Worm (Caenorhabditis elegans) whole organism, young adult: ENCODE measurements around the gene R12B2.6.

ENCODE experiments used
- C06A6.2 ChIP-seq: fragments of 200-800 bp; sonication (Bioruptor generic); conservative IDR thresholded peaks from 2 replicates; pipeline ENCODE4 v1.3.6; 2022; ENCODE audit warnings: missing genetic modification characterization, missing compliant biosample characterization
- F10E7.11 ChIP-seq: sonication (generic microtip); optimal IDR thresholded peaks from 2 replicates; lab custom pipeline; 2017; ENCODE audit warnings: mild to moderate bottlenecking, missing genetic modification characterization, moderate library complexity, missing compliant biosample characterization
- F57A8.1 ChIP-seq: fragments of 200-800 bp; sonication (Bioruptor generic); optimal IDR thresholded peaks from 2 replicates; lab custom pipeline; 2018; ENCODE audit warnings: mild to moderate bottlenecking, missing genetic modification characterization, moderate library complexity, missing compliant biosample characterization
- ama-1 ChIP-seq, 3 experiments: fragments of 150-350 bp in 1 of 3; sonication (generic microtip) in 2 of 3; optimal IDR thresholded peaks; 2 replicates each; lab custom pipeline; 2014 to 2018; ENCODE audit warnings: missing biosample characterization in 2 of 3, missing genetic modification characterization in 2 of 3, missing genetic modification reagents in 2 of 3
- attf-5 ChIP-seq: fragments of 200-800 bp; sonication (Bioruptor generic); optimal IDR thresholded peaks from 2 replicates; lab custom pipeline; 2018; ENCODE audit warnings: mild to moderate bottlenecking, missing genetic modification characterization, missing compliant biosample characterization
- cebp-1 ChIP-seq, 2 experiments: fragments of 200-800 bp in 1 of 2; sonication (Bioruptor generic) in 1 of 2; sonication (generic microtip) in 1 of 2; IDR thresholded peaks in 1 of 2; optimal IDR thresholded peaks in 1 of 2; 2 replicates each; pipeline versions ENCODE4 v1.3.6 to Lab custom; 2017 to 2022; ENCODE audit warnings: missing compliant biosample characterization in 2 of 2, missing genetic modification characterization in 2 of 2, mild to moderate bottlenecking in 1 of 2, missing genetic modification reagents in 1 of 2, moderate library complexity in 1 of 2
- ceh-40 ChIP-seq: fragments of 200-800 bp; sonication (Bioruptor generic); IDR thresholded peaks from 2 replicates; pipeline ENCODE4 v1.3.6; 2022; ENCODE audit warnings: missing genetic modification characterization, missing compliant biosample characterization
- ceh-58 ChIP-seq: fragments of 200-800 bp; sonication (Bioruptor generic); IDR thresholded peaks from 2 replicates; pipeline ENCODE4 v1.3.6; 2022; ENCODE audit warnings: missing genetic modification characterization, missing compliant biosample characterization
- dox-1 ChIP-seq: fragments of 200-800 bp; sonication (Bioruptor generic); IDR thresholded peaks from 2 replicates; pipeline ENCODE4 v1.3.6; 2022; ENCODE audit warnings: missing genetic modification reagents, missing genetic modification characterization, missing compliant biosample characterization
- dpl-1 ChIP-seq: fragments of 150-350 bp; optimal IDR thresholded peaks from 2 replicates; lab custom pipeline; 2014; ENCODE audit warnings: missing biosample characterization, missing genetic modification reagents, missing genetic modification characterization
- efl-1 ChIP-seq: fragments of 150-350 bp; optimal IDR thresholded peaks from 2 replicates; lab custom pipeline; 2014; ENCODE audit warnings: missing biosample characterization, missing genetic modification reagents, missing genetic modification characterization
- egl-18 ChIP-seq: fragments of 200-800 bp; sonication (Bioruptor generic); IDR thresholded peaks from 2 replicates; pipeline ENCODE4 v1.3.6; 2022; ENCODE audit warnings: missing genetic modification reagents, missing genetic modification characterization, missing compliant biosample characterization
- hmg-1.2 ChIP-seq: fragments of 200-800 bp; sonication (Bioruptor generic); IDR thresholded peaks from 2 replicates; pipeline ENCODE4 v1.3.6; 2022; ENCODE audit warnings: missing genetic modification reagents, missing genetic modification characterization, missing compliant biosample characterization
- let-607 ChIP-seq, 2 experiments: fragments of 200-800 bp in 1 of 2; sonication (Bioruptor generic) in 1 of 2; sonication (generic microtip) in 1 of 2; optimal IDR thresholded peaks; 2 replicates each; lab custom pipeline; 2016 to 2018; ENCODE audit warnings: mild to moderate bottlenecking in 2 of 2, missing compliant biosample characterization in 2 of 2, missing genetic modification characterization in 2 of 2, moderate library complexity in 2 of 2, missing genotype in 1 of 2
- lin-54 ChIP-seq: fragments of 200-800 bp; sonication (Bioruptor generic); optimal IDR thresholded peaks from 2 replicates; lab custom pipeline; 2018; ENCODE audit warnings: mild to moderate bottlenecking, missing genetic modification characterization, missing compliant biosample characterization
- lsl-1 ChIP-seq: fragments of 200-800 bp; sonication (Bioruptor generic); optimal IDR thresholded peaks from 2 replicates; lab custom pipeline; 2018; ENCODE audit warnings: mild to moderate bottlenecking, missing genetic modification characterization, moderate library complexity, missing compliant biosample characterization
- madf-6 ChIP-seq: fragments of 200-800 bp; sonication (Bioruptor generic); IDR thresholded peaks from 2 replicates; pipeline ENCODE4 v1.3.6; 2022; ENCODE audit warnings: missing genetic modification reagents, missing genetic modification characterization, missing compliant biosample characterization
- madf-8 ChIP-seq: fragments of 200-800 bp; sonication (Bioruptor generic); conservative IDR thresholded peaks from 2 replicates; pipeline ENCODE4 v1.3.6; 2022; ENCODE audit warnings: missing genetic modification reagents, missing genetic modification characterization, missing compliant biosample characterization
- mxl-1 ChIP-seq: sonication (generic microtip); optimal IDR thresholded peaks from 2 replicates; lab custom pipeline; 2016; ENCODE audit warnings: missing genetic modification characterization, missing compliant biosample characterization
- nhr-179 ChIP-seq: sonication (generic microtip); optimal IDR thresholded peaks from 2 replicates; lab custom pipeline; 2016; ENCODE audit warnings: mild to moderate bottlenecking, missing genetic modification characterization, missing compliant biosample characterization
- nhr-27 ChIP-seq: fragments of 200-800 bp; sonication (Bioruptor generic); optimal IDR thresholded peaks from 2 replicates; lab custom pipeline; 2018; ENCODE audit warnings: mild to moderate bottlenecking, missing genetic modification characterization, moderate library complexity, missing compliant biosample characterization
- nhr-80 ChIP-seq: sonication (generic microtip); optimal IDR thresholded peaks from 2 replicates; lab custom pipeline; 2016; ENCODE audit warnings: missing genetic modification characterization, missing compliant biosample characterization
- nhr-90 ChIP-seq: sonication (generic microtip); optimal IDR thresholded peaks from 2 replicates; lab custom pipeline; 2016; ENCODE audit warnings: missing genotype, mild to moderate bottlenecking, missing genetic modification characterization, missing compliant biosample characterization
- pbrm-1 ChIP-seq: fragments of 200-800 bp; sonication (Bioruptor generic); IDR thresholded peaks from 2 replicates; pipeline ENCODE4 v1.3.6; 2022; ENCODE audit warnings: missing genetic modification reagents, missing genetic modification characterization, missing compliant biosample characterization
- rpc-1 ChIP-seq, 2 experiments: fragments of 150-350 bp in 1 of 2; sonication (generic microtip) in 1 of 2; optimal IDR thresholded peaks; 2 replicates each; lab custom pipeline; 2014 to 2018; ENCODE audit warnings: missing biosample characterization in 1 of 2, missing genetic modification characterization in 1 of 2, missing genetic modification reagents in 1 of 2, missing genotype in 1 of 2
- sdz-38 ChIP-seq: sonication (generic microtip); optimal IDR thresholded peaks from 2 replicates; lab custom pipeline; 2016; ENCODE audit warnings: missing genotype, missing genetic modification characterization, missing compliant biosample characterization
- snpc-3.4 ChIP-seq: sonication (generic microtip); optimal IDR thresholded peaks from 2 replicates; lab custom pipeline; 2017; ENCODE audit warnings: missing genetic modification characterization, mild to moderate bottlenecking, missing compliant biosample characterization, antibody characterized with exemption, moderate library complexity, missing genotype, missing genetic modification reagents
- snpc-4 ChIP-seq, 5 experiments: fragments of 150-350 bp in 1 of 5; sonication (generic microtip) in 4 of 5; optimal IDR thresholded peaks; 2 replicates each; lab custom pipeline; 2014 to 2018; ENCODE audit warnings: missing genetic modification characterization in 5 of 5, missing biosample characterization in 3 of 5, antibody characterized with exemption in 2 of 5, mild to moderate bottlenecking in 2 of 5, missing compliant biosample characterization in 2 of 5, missing genotype in 2 of 5, moderate library complexity in 2 of 5, missing genetic modification reagents in 1 of 5
- tbp1 ChIP-seq: fragments of 200-800 bp; sonication (Bioruptor generic); optimal IDR thresholded peaks from 2 replicates; lab custom pipeline; 2018; ENCODE audit warnings: mild to moderate bottlenecking, missing genetic modification characterization, missing compliant biosample characterization
- unc-130 ChIP-seq: sonication (generic microtip); optimal IDR thresholded peaks from 2 replicates; lab custom pipeline; 2016; ENCODE audit warnings: missing genetic modification reagents, missing genetic modification characterization, missing compliant biosample characterization
- unc-62 ChIP-seq: fragments of 150-350 bp; optimal IDR thresholded peaks from 2 replicates; lab custom pipeline; 2014; ENCODE audit warnings: missing biosample characterization, missing genetic modification reagents, missing genetic modification characterization
- ztf-18 ChIP-seq: sonication (generic microtip); optimal IDR thresholded peaks from 2 replicates; lab custom pipeline; 2016; ENCODE audit warnings: missing genotype, mild to moderate bottlenecking, missing genetic modification characterization, missing compliant biosample characterization
- ztf-26 ChIP-seq: sonication (generic microtip); optimal IDR thresholded peaks from 2 replicates; lab custom pipeline; 2017; ENCODE audit warnings: missing genetic modification characterization, missing compliant biosample characterization

The R12B2.6 gene

ce11 chrIII:5813501-5813900 is 20.5 kb downstream of the R12B2.6 start:
- TF ChIP-seq sdz-38 (tag; lab: Kevin White, UChicago), result no peak
- TF ChIP-seq unc-62, result peak; percentile 6
- no peak for TF ChIP-seq ztf-26 (tag; lab: Kevin White, UChicago)
- no peak for TF ChIP-seq F57A8.1 (GFP tag; lab: Kevin White, UChicago)
- TF ChIP-seq rpc-1 (optimal IDR thresholded peaks at IDR 0.05; lab: Kevin White, UChicago), result no peak
- TF ChIP-seq rpc-1 (tag; optimal IDR thresholded peaks at IDR 0.05; lab: Kevin White, UChicago), result no peak
- TF ChIP-seq nhr-80 (tag; lab: Kevin White, UChicago), result peak; percentile 55
- peak; percentile 19 for TF ChIP-seq tbp1 (GFP tag; lab: Kevin White, UChicago)
- TF ChIP-seq pbrm-1 (GFP tag; lab: Robert Waterston, UW), result no peak
- TF ChIP-seq nhr-27 (tag; lab: Kevin White, UChicago), result no peak
- TF ChIP-seq let-607 (tag; optimal IDR thresholded peaks at IDR 0.05; lab: Kevin White, UChicago), result peak in 1 of 2 experiments; percentile 21

DNA sequence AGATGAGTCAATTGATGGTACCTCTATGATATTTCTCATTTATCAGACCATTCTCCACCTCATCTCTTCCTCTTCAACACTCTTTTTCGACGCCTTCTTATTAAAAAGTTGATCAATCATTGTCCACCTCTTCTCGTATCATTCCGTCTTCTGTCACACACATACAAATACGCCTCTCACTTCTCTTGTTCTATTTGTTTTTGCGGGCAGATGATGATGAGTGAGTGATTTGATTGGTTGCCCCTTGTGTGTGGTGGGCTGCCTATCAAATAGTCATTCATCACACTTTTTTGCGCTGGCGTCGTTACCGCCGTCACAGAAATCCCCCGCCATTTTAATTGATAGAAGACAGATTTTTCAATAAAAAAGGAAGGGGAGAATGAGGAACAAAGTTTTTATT is 21.3 kb downstream of the R12B2.6 start:
- TF ChIP-seq efl-1 (GFP tag; lab: Kevin White, UChicago), result no peak
- no peak for TF ChIP-seq cebp-1 (GFP tag; IDR thresholded peaks at IDR 0.05; lab: Robert Waterston, UW)
- peak; percentile 18 for TF ChIP-seq cebp-1 (tag; optimal IDR thresholded peaks at IDR 0.05; lab: Kevin White, UChicago)
- TF ChIP-seq snpc-4 (GFP tag; optimal IDR thresholded peaks at IDR 0.05; lab: Kevin White, UChicago), result no peak
- TF ChIP-seq snpc-4 (tag; optimal IDR thresholded peaks at IDR 0.05; lab: Kevin White, UChicago), result no peak
- TF ChIP-seq nhr-80 (tag; lab: Kevin White, UChicago), result peak; percentile 48

DNA sequence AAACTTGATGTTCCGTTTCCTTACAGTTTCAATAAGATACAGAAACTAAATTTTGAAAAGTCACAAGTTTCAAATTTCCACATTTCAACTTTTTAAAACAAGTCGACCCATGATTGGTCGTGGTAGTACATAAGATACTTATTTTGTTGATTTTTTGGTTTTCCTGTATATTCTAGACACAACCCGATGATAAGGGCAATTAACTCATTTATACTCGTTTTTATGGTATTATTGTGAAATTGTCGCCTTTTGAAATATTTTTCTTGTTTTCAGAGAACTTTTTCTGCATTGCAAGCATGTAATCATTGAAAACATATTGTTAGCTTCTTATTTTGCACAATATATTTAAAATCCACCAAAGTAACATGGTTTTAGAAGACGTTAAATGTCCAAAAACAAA is 22.0 kb downstream of the R12B2.6 start:
- TF ChIP-seq let-607 (tag; optimal IDR thresholded peaks at IDR 0.05; lab: Kevin White, UChicago) (no peak), cebp-1 (GFP tag; IDR thresholded peaks at IDR 0.05; lab: Robert Waterston, UW) (no peak), cebp-1 (tag; optimal IDR thresholded peaks at IDR 0.05; lab: Kevin White, UChicago) (peak; percentile 53)

DNA sequence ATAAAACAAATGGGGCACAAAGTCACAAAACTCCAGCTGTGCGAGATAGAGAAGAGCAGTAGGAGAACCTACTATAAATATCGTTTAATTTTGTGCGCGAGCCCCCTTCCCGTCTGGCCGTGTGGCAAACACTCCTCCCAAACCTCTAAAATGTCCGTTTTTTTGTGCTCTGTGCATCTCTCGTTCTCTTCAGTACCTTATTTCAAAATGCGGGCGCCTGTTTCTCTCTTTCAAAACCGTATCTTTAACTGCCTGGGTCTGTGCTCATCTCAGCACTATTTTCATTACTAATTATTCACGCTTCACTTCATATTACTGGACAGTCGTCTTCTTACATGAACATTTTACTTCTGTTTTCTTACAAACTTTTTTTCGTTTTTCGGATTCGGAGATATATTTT is 23.9 kb downstream of the R12B2.6 start:
- peak; percentile 32; the same call in 1 of the 2 replicates for TF ChIP-seq hmg-1.2 (GFP tag; lab: Robert Waterston, UW)
- TF ChIP-seq snpc-4 (GFP tag; optimal IDR thresholded peaks at IDR 0.05; lab: Kevin White, UChicago), result no peak
- no peak for TF ChIP-seq snpc-4 (tag; optimal IDR thresholded peaks at IDR 0.05; lab: Kevin White, UChicago)
- TF ChIP-seq snpc-3.4 (tag; lab: Kevin White, UChicago), result no peak
- peak; percentile 53 for TF ChIP-seq nhr-80 (tag; lab: Kevin White, UChicago)
- TF ChIP-seq unc-62, result no peak
- TF ChIP-seq nhr-90 (tag; lab: Kevin White, UChicago), result no peak
- no peak for TF ChIP-seq cebp-1 (GFP tag; IDR thresholded peaks at IDR 0.05; lab: Robert Waterston, UW)
- TF ChIP-seq cebp-1 (tag; optimal IDR thresholded peaks at IDR 0.05; lab: Kevin White, UChicago), result peak; percentile 64
- TF ChIP-seq attf-5, result peak; percentile 29
- TF ChIP-seq ama-1 (optimal IDR thresholded peaks at IDR 0.05; lab: Kevin White, UChicago), result no peak
- no peak for TF ChIP-seq ama-1 (GFP tag; optimal IDR thresholded peaks at IDR 0.05; lab: Kevin White, UChicago)
- TF ChIP-seq tbp1 (GFP tag; lab: Kevin White, UChicago), result no peak
- TF ChIP-seq C06A6.2 (GFP tag; lab: Robert Waterston, UW), result no peak

ce11 chrIII:5806720-5807119 is 27.2 kb downstream of the R12B2.6 start, which contains the start of gene R12B2.2:
Gene R12B2.2 (plus strand): TSS chrIII:5807020.
- no peak for TF ChIP-seq nhr-90 (tag; lab: Kevin White, UChicago)
- TF ChIP-seq nhr-179 (tag; lab: Kevin White, UChicago), result no peak
- no peak for TF ChIP-seq ztf-18 (tag; lab: Kevin White, UChicago)
- TF ChIP-seq ceh-40 (GFP tag; lab: Robert Waterston, UW), result no peak

- no peak for TF ChIP-seq egl-18 (GFP tag; lab: Robert Waterston, UW)
- TF ChIP-seq, all 124 proteins: peak for 0
These were observed 28.7 kb downstream of the R12B2.6 start, which contains the start of gene R12B2.3 for ce11 chrIII:5805273-5805672. Gene R12B2.3 (plus strand): TSS chrIII:5805573.

DNA sequence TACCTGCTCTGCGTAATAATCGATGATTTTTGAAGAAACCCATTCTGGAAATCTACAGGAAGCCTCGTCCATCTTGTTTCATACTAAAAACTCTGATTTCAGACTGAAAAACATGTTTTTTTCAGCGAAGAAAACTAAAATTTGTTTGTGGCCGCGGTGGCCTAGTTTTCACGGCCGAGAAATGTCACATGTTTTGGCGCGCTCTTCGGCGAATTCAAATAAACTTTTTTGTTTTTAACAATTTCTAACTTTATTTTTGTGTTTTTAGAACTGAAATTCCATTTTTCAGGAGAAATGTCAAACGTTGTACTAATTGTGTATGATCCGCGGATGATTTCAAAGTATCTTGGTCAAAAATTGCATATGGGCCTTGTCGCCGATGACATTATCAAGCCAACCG is 31.0 kb downstream of the R12B2.6 start, which contains the start of the genes polq-1 and him-10:
Gene polq-1, minus strand, starts transcription at position 190 of the 400 bp plus-strand sequence.
Gene him-10, plus strand, starts transcription at position 290 of the 400 bp plus-strand sequence.
- TF ChIP-seq dpl-1 (GFP tag; lab: Kevin White, UChicago) (peak; percentile 59), mxl-1 (tag; lab: Kevin White, UChicago) (no peak), F10E7.11 (tag; lab: Kevin White, UChicago) (no peak), dox-1 (GFP tag; lab: Robert Waterston, UW) (peak; percentile 56), efl-1 (GFP tag; lab: Kevin White, UChicago) (peak; percentile 81), ceh-58 (GFP tag; lab: Robert Waterston, UW) (no peak), madf-6 (GFP tag; lab: Robert Waterston, UW) (peak; percentile 38; the same call in 1 of the 2 replicates), egl-18 (GFP tag; lab: Robert Waterston, UW) (no peak), lin-54 (GFP tag; lab: Kevin White, UChicago) (peak; percentile 54), attf-5 (peak; percentile 11), madf-8 (GFP tag; lab: Robert Waterston, UW) (peak; percentile 36; the same call in 1 of the 2 replicates), unc-130 (GFP tag; lab: Kevin White, UChicago) (peak; percentile 40), lsl-1 (GFP tag; lab: Kevin White, UChicago) (peak; percentile 50)
